Worm (Caenorhabditis elegans) whole organism, L1 larva: ENCODE data around the gene Y22D7AL.11.

Experiments used
- fkh-10 ChIP-seq: sonication (generic microtip); optimal IDR thresholded peaks from 2 replicates; lab custom pipeline; 2017; ENCODE audit warnings: missing biosample characterization, missing genetic modification reagents, missing genetic modification characterization
- hlh-17 ChIP-seq: fragments of 200-800 bp; sonication (Bioruptor generic); optimal IDR thresholded peaks from 2 replicates; lab custom pipeline; 2018; ENCODE audit warnings: missing genetic modification characterization, mild to moderate bottlenecking, missing compliant biosample characterization, moderate library complexity, borderline replicate concordance
- lin-15B ChIP-seq: fragments of 150-350 bp; sonication (generic microtip); optimal IDR thresholded peaks from 3 replicates; lab custom pipeline; 2014; ENCODE audit warnings: missing biosample characterization, missing genetic modification characterization
- nhr-28 ChIP-seq: fragments of 150-350 bp; optimal IDR thresholded peaks from 2 replicates; lab custom pipeline; 2014; ENCODE audit warnings: missing biosample characterization, missing genetic modification characterization
- nhr-76 ChIP-seq: sonication (generic microtip); optimal IDR thresholded peaks from 2 replicates; lab custom pipeline; 2017; ENCODE audit warnings: missing biosample characterization, missing genetic modification characterization
- nhr-90 ChIP-seq: sonication (generic microtip); optimal IDR thresholded peaks from 2 replicates; lab custom pipeline; 2016; ENCODE audit warnings: mild to moderate bottlenecking, missing genetic modification characterization, missing compliant biosample characterization; ENCODE audit not compliant: poor library complexity
- snpc-4 ChIP-seq: fragments of 150-350 bp; optimal IDR thresholded peaks from 2 replicates; lab custom pipeline; 2014; ENCODE audit warnings: missing biosample characterization, missing genetic modification characterization

DNA sequence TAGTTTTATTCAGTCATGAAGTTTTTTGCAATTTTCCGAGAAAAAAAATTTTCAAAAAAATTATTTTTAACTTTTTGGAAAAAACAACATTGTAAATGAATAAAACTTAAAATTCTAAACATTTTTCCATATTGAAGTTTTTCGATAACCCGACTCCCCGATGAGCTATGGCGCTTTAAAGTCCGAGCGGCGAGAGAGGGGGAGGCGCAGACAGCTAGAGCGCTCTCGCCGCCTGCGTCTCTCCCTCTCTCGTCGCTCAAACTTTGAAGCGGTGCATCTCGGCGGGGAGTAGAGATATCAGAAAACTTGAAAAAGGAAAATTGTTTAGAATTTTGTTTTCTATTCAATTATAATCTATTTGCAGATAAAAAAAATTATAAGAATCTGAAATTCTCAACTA, 4.2 kb upstream of the Y22D7AL.11 start:
- no peak for TF ChIP-seq lin-15B (tag; lab: Kevin White, UChicago)
- TF ChIP-seq nhr-28 (tag; lab: Kevin White, UChicago): no peak
- TF ChIP-seq snpc-4: no peak
- TF ChIP-seq fkh-10 (GFP tag; lab: Kevin White, UChicago): no peak
- no peak for TF ChIP-seq nhr-76 (tag; lab: Kevin White, UChicago)
- no peak for TF ChIP-seq hlh-17
- no peak for TF ChIP-seq nhr-90 (tag; lab: Kevin White, UChicago)
